Fruit fly (Drosophila melanogaster) whole organism, wandering third instar larva: ENCODE measurements around the gene CG14309.

ENCODE experiments used
- Abd-B ChIP-seq: fragments of >200 bp; optimal IDR thresholded peaks from 2 replicates; lab custom pipeline; 2017; ENCODE audit warnings: missing biosample characterization, missing genetic modification characterization
- CrebA ChIP-seq: fragments of 200-800 bp; sonication (Bioruptor generic); optimal IDR thresholded peaks from 2 replicates; lab custom pipeline; 2016; ENCODE audit warnings: missing biosample characterization, mild to moderate bottlenecking, missing genetic modification characterization, borderline replicate concordance
- Dfd ChIP-seq: fragments of >200 bp; optimal IDR thresholded peaks from 2 replicates; lab custom pipeline; 2017; ENCODE audit warnings: missing biosample characterization, missing genetic modification characterization
- HLH106 ChIP-seq: fragments of 200-800 bp; optimal IDR thresholded peaks from 3 replicates; lab custom pipeline; 2019; ENCODE audit warnings: missing biosample characterization, mild to moderate bottlenecking, missing genetic modification characterization, moderate library complexity
- Hr78 ChIP-seq: fragments of >200 bp; optimal IDR thresholded peaks from 2 replicates; lab custom pipeline; 2017; ENCODE audit warnings: missing biosample characterization, missing genetic modification characterization
- Jra ChIP-seq: sonication (Bioruptor generic); optimal IDR thresholded peaks from 2 replicates; lab custom pipeline; 2016; ENCODE audit warnings: missing biosample characterization, missing genetic modification characterization
- Myc ChIP-seq: fragments of >200 bp; optimal IDR thresholded peaks from 2 replicates; lab custom pipeline; 2017
- br ChIP-seq: fragments of 200-800 bp; sonication (Bioruptor generic); optimal IDR thresholded peaks from 2 replicates; lab custom pipeline; 2016; ENCODE audit warnings: missing biosample characterization, missing genetic modification characterization
- h ChIP-seq: fragments of 200-800 bp; sonication (Bioruptor generic); optimal IDR thresholded peaks from 3 replicates; lab custom pipeline; 2016; ENCODE audit warnings: missing biosample characterization, mild to moderate bottlenecking, missing genetic modification characterization
- psq ChIP-seq: fragments of 200-800 bp; sonication (Bioruptor generic); optimal IDR thresholded peaks from 3 replicates; lab custom pipeline; 2017; ENCODE audit warnings: missing biosample characterization, mild to moderate bottlenecking, missing genetic modification characterization, moderate library complexity
- tai ChIP-seq: sonication (Bioruptor generic); optimal IDR thresholded peaks from 2 replicates; lab custom pipeline; 2016; ENCODE audit warnings: missing biosample characterization, missing genetic modification characterization
- usp ChIP-seq: fragments of >200 bp; optimal IDR thresholded peaks from 2 replicates; lab custom pipeline; 2017; ENCODE audit warnings: missing biosample characterization, missing genetic modification characterization

DNA sequence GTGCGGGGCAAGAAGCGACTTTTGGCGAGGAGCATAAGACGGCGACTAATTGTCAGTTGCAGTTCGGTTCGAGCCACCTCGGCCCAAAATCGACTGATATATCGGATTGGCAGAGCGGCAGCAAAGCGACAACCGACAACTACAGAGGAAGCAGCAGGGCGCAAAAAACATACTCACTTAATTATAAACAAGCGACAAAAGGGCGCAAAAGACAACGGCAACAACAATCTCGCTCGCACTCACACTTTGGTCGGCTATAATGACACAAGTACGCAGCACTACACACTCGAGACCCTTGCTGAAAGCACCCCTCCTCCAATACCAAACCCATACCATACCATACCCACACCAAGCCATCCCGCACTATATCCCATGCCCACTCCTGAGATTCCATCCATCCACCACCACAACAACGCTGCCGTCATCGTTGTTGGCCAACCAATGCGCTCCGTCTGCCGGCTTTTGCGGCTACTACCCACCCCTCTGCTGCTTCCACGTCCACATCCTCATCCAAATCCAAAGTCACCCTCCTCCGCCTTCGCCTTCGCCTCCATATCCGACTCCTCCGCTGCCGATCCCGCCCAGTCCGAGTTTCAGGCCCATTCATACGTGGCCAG is 12.1 kb downstream of the CG14309 start, which contains the start of gene gl:
- TF ChIP-seq HLH106 (tag; lab: Kevin White, UChicago) (no peak), tai (GFP tag; lab: Kevin White, UChicago) (no peak), usp (no peak), Myc (lab: Kevin White, UChicago) (no peak), Dfd (GFP tag; lab: Kevin White, UChicago) (no peak), psq (GFP tag; lab: Kevin White, UChicago) (no peak), Abd-B (GFP tag; lab: Kevin White, UChicago) (no peak), Jra (GFP tag; lab: Kevin White, UChicago) (no peak), Hr78 (GFP tag; lab: Kevin White, UChicago) (no peak), br (GFP tag; lab: Kevin White, UChicago) (no peak), h (no peak), CrebA (GFP tag; lab: Kevin White, UChicago) (no peak)
